Worm (Caenorhabditis elegans): ENCODE data around the gene mrps-9.
A peak's percentile ranks its signal among the peaks of the same experiment; 100 is the strongest.

mrps-9 gene

ce11 chrIII:8263377-8263776, 2.5 kb upstream of the mrps-9 start, which contains the start of gene col-91:
col-91 (minus strand) TSS chrIII:8263664.
- no peak for TF ChIP-seq ceh-83 (GFP tag; optimal IDR thresholded peaks at IDR 0.05)
- TF ChIP-seq lsy-2 (tag; optimal IDR thresholded peaks at IDR 0.05), result no peak
- no peak for TF ChIP-seq mls-2 (tag; optimal IDR thresholded peaks at IDR 0.05)
- TF ChIP-seq nhr-2 (tag; optimal IDR thresholded peaks at IDR 0.05), result no peak
- no peak for TF ChIP-seq ces-1 (GFP tag; optimal IDR thresholded peaks at IDR 0.05)
- TF ChIP-seq ztf-11 (tag; optimal IDR thresholded peaks at IDR 0.05), result no peak
- TF ChIP-seq ceh-39 (tag; optimal IDR thresholded peaks at IDR 0.05), result no peak
- no peak for TF ChIP-seq nhr-76 (tag; optimal IDR thresholded peaks at IDR 0.05)
- TF ChIP-seq elt-1 (tag; optimal IDR thresholded peaks at IDR 0.05; ENCODE audit: borderline replicate concordance, insufficient read depth), result no peak
- TF ChIP-seq nhr-28 (tag; optimal IDR thresholded peaks at IDR 0.05), result no peak
- TF ChIP-seq tbx-8 (GFP tag; optimal IDR thresholded peaks at IDR 0.05), result no peak
- no peak for TF ChIP-seq lin-13 (tag; optimal IDR thresholded peaks at IDR 0.05)
- no peak for TF ChIP-seq zip-8 (tag; optimal IDR thresholded peaks at IDR 0.05)
- TF ChIP-seq hlh-1 (tag; optimal IDR thresholded peaks at IDR 0.05), result no peak
- no peak for TF ChIP-seq nhr-12 (tag; optimal IDR thresholded peaks at IDR 0.05)
- no peak for TF ChIP-seq sem-2 (GFP tag; optimal IDR thresholded peaks at IDR 0.05)
- TF ChIP-seq lin-32 (GFP tag; optimal IDR thresholded peaks at IDR 0.05), result no peak
- TF ChIP-seq unc-39 (tag; optimal IDR thresholded peaks at IDR 0.05), result no peak

DNA sequence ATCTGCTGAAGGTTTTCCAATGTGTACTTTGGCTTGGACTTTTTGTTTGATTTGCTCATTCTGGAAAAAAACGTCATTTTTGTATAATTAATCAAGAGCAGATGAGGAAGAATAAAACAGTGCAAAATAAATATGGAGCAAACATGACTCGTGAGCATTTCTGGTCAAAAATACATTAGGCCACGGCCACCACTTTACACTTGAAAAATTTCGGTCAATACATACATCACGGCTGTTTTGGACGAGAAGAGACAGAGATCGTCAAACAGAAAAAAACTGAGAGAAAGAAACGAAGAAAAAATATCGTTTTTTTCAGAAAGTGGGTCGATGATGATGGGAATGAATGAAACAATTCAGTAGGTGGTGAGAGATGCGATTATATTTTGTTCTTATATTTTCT, 2.4 kb downstream of the mrps-9 start, which contains the start of the genes F09G8.7 and crn-7:
TSS of gene F09G8.7 (minus strand) at position 60 of the 400 bp plus-strand sequence.
TSS of gene crn-7 (plus strand) at position 236 of the 400 bp plus-strand sequence.
- no peak for TF ChIP-seq nhr-237 (tag; optimal IDR thresholded peaks at IDR 0.05)
- TF ChIP-seq mep-1 (tag; optimal IDR thresholded peaks at IDR 0.05), result peak; percentile 2

DNA sequence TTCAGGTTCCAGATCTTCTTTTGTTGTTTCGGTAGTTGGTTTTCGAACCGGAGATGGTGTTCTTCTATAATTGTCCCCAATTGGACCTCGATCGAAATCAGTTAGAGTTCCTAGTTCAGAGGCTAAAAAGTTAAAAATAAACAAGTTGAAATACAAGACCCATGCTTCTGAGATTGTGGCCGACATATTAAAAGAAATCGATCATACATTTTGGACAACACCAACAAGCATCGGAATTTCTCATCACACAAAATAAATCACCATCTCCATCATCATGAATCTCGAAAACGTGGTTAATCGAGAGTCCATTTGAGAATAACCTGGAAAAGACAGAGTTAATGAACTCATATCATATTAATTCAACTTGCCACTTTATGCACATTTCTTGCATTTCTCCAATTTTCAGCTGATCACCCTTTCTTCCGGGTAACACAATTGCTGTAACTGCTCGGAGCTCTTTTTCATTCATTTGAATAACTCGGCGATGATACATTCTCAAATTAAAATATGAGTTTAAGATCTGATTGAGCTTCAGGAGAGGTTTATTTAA, 5.9 kb downstream of the mrps-9 start, which contains the start of the genes mps-4 and F09G8.10:
TSS of gene mps-4 (minus strand) at position 101 of the 550 bp plus-strand sequence.
TSS of gene F09G8.10 (minus strand) at position 500 of the 550 bp plus-strand sequence.
- no peak for TF ChIP-seq nhr-76 (tag; optimal IDR thresholded peaks at IDR 0.05)
- no peak for TF ChIP-seq unc-39 (tag; optimal IDR thresholded peaks at IDR 0.05)
- TF ChIP-seq lin-13 (tag; optimal IDR thresholded peaks at IDR 0.05), result no peak
- TF ChIP-seq unc-62 (GFP tag; optimal IDR thresholded peaks at IDR 0.05), result no peak
- no peak for TF ChIP-seq zip-8 (tag; optimal IDR thresholded peaks at IDR 0.05)
- no peak for TF ChIP-seq nhr-2 (tag; optimal IDR thresholded peaks at IDR 0.05)
- TF ChIP-seq pha-4 (tag; optimal IDR thresholded peaks at IDR 0.05), result no peak
- TF ChIP-seq lsy-2 (tag; optimal IDR thresholded peaks at IDR 0.05), result no peak
- no peak for TF ChIP-seq nhr-12 (tag; optimal IDR thresholded peaks at IDR 0.05)
- no peak for TF ChIP-seq hlh-1 (tag; optimal IDR thresholded peaks at IDR 0.05)
- no peak for TF ChIP-seq elt-1 (tag; optimal IDR thresholded peaks at IDR 0.05; ENCODE audit: borderline replicate concordance, insufficient read depth)
- no peak for TF ChIP-seq ztf-11 (tag; optimal IDR thresholded peaks at IDR 0.05)
- no peak for TF ChIP-seq mep-1 (tag; optimal IDR thresholded peaks at IDR 0.05)
- TF ChIP-seq mab-5 (tag; optimal IDR thresholded peaks at IDR 0.05), result no peak
- no peak for TF ChIP-seq tbx-8 (GFP tag; optimal IDR thresholded peaks at IDR 0.05)
- no peak for TF ChIP-seq mls-2 (tag; optimal IDR thresholded peaks at IDR 0.05)

ce11 chrIII:8275871-8276270, 10.0 kb downstream of the mrps-9 start, which contains the start of gene clec-160:
clec-160 (minus strand) TSS chrIII:8275971.
- TF ChIP-seq lin-32 (GFP tag; optimal IDR thresholded peaks at IDR 0.05) (no peak), sptf-1 (tag; optimal IDR thresholded peaks at IDR 0.05) (no peak), elt-1 (tag; optimal IDR thresholded peaks at IDR 0.05; ENCODE audit: borderline replicate concordance, insufficient read depth) (no peak), nhr-237 (tag; optimal IDR thresholded peaks at IDR 0.05) (no peak), ceh-39 (tag; optimal IDR thresholded peaks at IDR 0.05) (no peak), snpc-4 (tag; optimal IDR thresholded peaks at IDR 0.05) (no peak), nhr-2 (tag; optimal IDR thresholded peaks at IDR 0.05) (no peak), bed-3 (GFP tag; optimal IDR thresholded peaks at IDR 0.05) (no peak), unc-62 (GFP tag; optimal IDR thresholded peaks at IDR 0.05) (no peak), blmp-1 (tag; optimal IDR thresholded peaks at IDR 0.05) (no peak), drap-1 (GFP tag; optimal IDR thresholded peaks at IDR 0.05) (no peak), ceh-83 (GFP tag; optimal IDR thresholded peaks at IDR 0.05) (no peak)

DNA sequence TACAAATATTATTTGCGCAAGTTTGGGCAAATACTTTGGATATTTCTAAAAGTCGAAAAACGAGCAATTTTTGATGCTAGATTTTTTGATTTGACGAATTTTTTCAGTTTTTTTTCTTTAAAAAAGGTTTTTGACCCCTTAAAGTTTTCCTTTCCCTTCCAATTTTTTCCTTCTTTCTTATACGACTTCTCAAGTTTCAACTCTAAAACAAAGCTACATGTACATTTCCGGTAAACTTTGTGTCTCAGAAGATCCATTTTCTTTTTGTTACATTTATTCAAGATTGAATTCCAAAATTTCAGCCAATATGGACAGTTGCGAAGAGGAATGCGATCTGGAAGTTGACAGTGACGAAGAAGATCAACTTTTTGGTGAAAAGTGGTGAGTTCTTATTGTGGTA, 12.9 kb downstream of the mrps-9 start, which contains the start of gene mig-10:
TSS of gene mig-10 (plus strand) at position 301 of the 400 bp plus-strand sequence.
- TF ChIP-seq flh-1 (GFP tag; optimal IDR thresholded peaks at IDR 0.05), result no peak
- TF ChIP-seq cnd-1 (tag; optimal IDR thresholded peaks at IDR 0.05), result no peak
- no peak for TF ChIP-seq snpc-4 (tag; optimal IDR thresholded peaks at IDR 0.05)
- TF ChIP-seq ces-1 (GFP tag; optimal IDR thresholded peaks at IDR 0.05), result no peak
- TF ChIP-seq pha-4 (tag; optimal IDR thresholded peaks at IDR 0.05), result no peak
- no peak for TF ChIP-seq sptf-1 (tag; optimal IDR thresholded peaks at IDR 0.05)
- TF ChIP-seq sem-2 (GFP tag; optimal IDR thresholded peaks at IDR 0.05), result no peak
- TF ChIP-seq M03D4.4 (tag; optimal IDR thresholded peaks at IDR 0.05), result no peak
- TF ChIP-seq ceh-39 (tag; optimal IDR thresholded peaks at IDR 0.05), result no peak
- TF ChIP-seq lin-13 (tag; optimal IDR thresholded peaks at IDR 0.05), result no peak
- TF ChIP-seq nhr-2 (tag; optimal IDR thresholded peaks at IDR 0.05), result no peak
- TF ChIP-seq elt-3 (tag; optimal IDR thresholded peaks at IDR 0.05), result no peak
- no peak for TF ChIP-seq nhr-76 (tag; optimal IDR thresholded peaks at IDR 0.05)

Data from whole organism, mixed stage, embryonic.